Worm (Caenorhabditis elegans): ENCODE data around the gene ugt-35.

- TF ChIP-seq nhr-237 (tag; optimal IDR thresholded peaks at IDR 0.05): no peak
- TF ChIP-seq nhr-11 (tag; optimal IDR thresholded peaks at IDR 0.05): no peak
- TF ChIP-seq ztf-4 (tag; optimal IDR thresholded peaks at IDR 0.05): no peak
- no peak for TF ChIP-seq ces-1 (GFP tag; optimal IDR thresholded peaks at IDR 0.05)
- TF ChIP-seq sptf-1 (tag; optimal IDR thresholded peaks at IDR 0.05): no peak
- TF ChIP-seq unc-130 (tag; optimal IDR thresholded peaks at IDR 0.05): no peak
- no peak for TF ChIP-seq unc-86 (tag; optimal IDR thresholded peaks at IDR 0.05)
- no peak for TF ChIP-seq unc-62 (GFP tag; optimal IDR thresholded peaks at IDR 0.05)
- TF ChIP-seq pag-3 (tag; optimal IDR thresholded peaks at IDR 0.05; ENCODE audit: borderline replicate concordance, insufficient read depth): no peak
- no peak for TF ChIP-seq ceh-82 (tag; optimal IDR thresholded peaks at IDR 0.05)
- no peak for TF ChIP-seq hlh-4 (tag; optimal IDR thresholded peaks at IDR 0.05)
- TF ChIP-seq elt-2 (tag; optimal IDR thresholded peaks at IDR 0.05): no peak
- TF ChIP-seq nhr-84 (tag; optimal IDR thresholded peaks at IDR 0.05): no peak
These were observed 48.2 kb upstream of the ugt-35 start, which contains the start of gene pph-1 for ce11 chrV:10702249-10702648.
